Worm (Caenorhabditis elegans) whole organism, mixed stage, embryonic: Measurements from ENCODE around the gene npax-4.

Source experiments
- ceh-43 ChIP-seq: fragments of 200-800 bp; sonication (Bioruptor generic); optimal IDR thresholded peaks from 2 replicates; lab custom pipeline; 2018; ENCODE audit warnings: mild to moderate bottlenecking, missing genetic modification characterization, moderate library complexity, missing compliant biosample characterization
- ceh-83 ChIP-seq: fragments of 200-800 bp; sonication (Bioruptor generic); optimal IDR thresholded peaks from 2 replicates; lab custom pipeline; 2018; ENCODE audit warnings: mild to moderate bottlenecking, missing genetic modification characterization, missing compliant biosample characterization
- cnd-1 ChIP-seq: fragments of 200-800 bp; sonication (Bioruptor generic); optimal IDR thresholded peaks from 2 replicates; lab custom pipeline; 2018; ENCODE audit warnings: mild to moderate bottlenecking, missing genetic modification characterization, missing compliant biosample characterization
- elt-3 ChIP-seq: fragments of 150-350 bp; optimal IDR thresholded peaks from 2 replicates; lab custom pipeline; 2014; ENCODE audit warnings: missing biosample characterization, missing genetic modification characterization
- lin-13 ChIP-seq: fragments of 150-350 bp; optimal IDR thresholded peaks from 2 replicates; lab custom pipeline; 2014; ENCODE audit warnings: missing biosample characterization, missing genetic modification characterization
- lsy-2 ChIP-seq: fragments of 150-350 bp; optimal IDR thresholded peaks from 2 replicates; lab custom pipeline; 2014; ENCODE audit warnings: missing biosample characterization, missing genetic modification characterization
- nhr-237 ChIP-seq: fragments of 150-350 bp; optimal IDR thresholded peaks from 2 replicates; lab custom pipeline; 2014; ENCODE audit warnings: missing biosample characterization, missing genetic modification characterization
- nhr-28 ChIP-seq: fragments of 150-350 bp; optimal IDR thresholded peaks from 2 replicates; lab custom pipeline; 2014; ENCODE audit warnings: missing biosample characterization, missing genetic modification characterization
- pha-4 ChIP-seq: fragments of 150-350 bp; optimal IDR thresholded peaks from 2 replicates; lab custom pipeline; 2018; ENCODE audit warnings: missing biosample characterization, missing genetic modification reagents, missing genetic modification characterization
- sem-2 ChIP-seq: fragments of 200-800 bp; sonication (Bioruptor generic); optimal IDR thresholded peaks from 2 replicates; lab custom pipeline; 2018; ENCODE audit warnings: mild to moderate bottlenecking, missing genetic modification characterization, missing compliant biosample characterization
- sptf-1 ChIP-seq: sonication (generic microtip); optimal IDR thresholded peaks from 2 replicates; lab custom pipeline; 2017; ENCODE audit warnings: mild to moderate bottlenecking, missing genetic modification characterization, moderate library complexity, missing compliant biosample characterization
- unc-62 ChIP-seq: fragments of 150-350 bp; optimal IDR thresholded peaks from 2 replicates; lab custom pipeline; 2014; ENCODE audit warnings: missing biosample characterization, missing genetic modification reagents, missing genetic modification characterization
- zip-8 ChIP-seq: fragments of 150-350 bp; optimal IDR thresholded peaks from 2 replicates; lab custom pipeline; 2014; ENCODE audit warnings: missing biosample characterization, missing genetic modification characterization

DNA sequence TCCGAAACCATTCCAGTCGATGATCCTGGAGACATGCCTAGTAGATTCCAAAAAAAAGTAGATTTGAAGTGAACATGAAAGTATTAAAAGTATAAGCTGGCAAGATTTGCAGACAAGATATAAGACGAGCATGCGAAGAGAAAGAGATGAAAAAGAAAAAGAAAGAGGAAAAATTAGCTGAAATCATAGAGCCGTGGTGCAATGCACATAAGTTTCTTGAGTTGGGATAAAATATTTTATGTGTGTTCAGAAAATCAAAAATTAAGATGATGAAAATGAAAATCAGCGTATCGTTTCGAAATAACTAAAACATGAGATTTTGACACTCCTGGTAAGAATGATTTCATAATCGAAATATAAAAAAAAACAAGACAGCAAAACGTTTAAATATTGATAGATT lies 35.3 kb downstream of the npax-4 start, which contains the start of gene T11B7.2:
- TF ChIP-seq lsy-2 (tag; lab: Kevin White, UChicago): no peak
- TF ChIP-seq unc-62: no peak
- no peak for TF ChIP-seq nhr-237
- no peak for TF ChIP-seq zip-8 (tag; lab: Kevin White, UChicago)
- TF ChIP-seq lin-13 (tag; lab: Kevin White, UChicago): no peak
- no peak for TF ChIP-seq elt-3 (tag; lab: Kevin White, UChicago)
- TF ChIP-seq nhr-28 (tag; lab: Kevin White, UChicago): no peak
- TF ChIP-seq sem-2 (GFP tag; lab: Kevin White, UChicago): no peak
- no peak for TF ChIP-seq cnd-1
- TF ChIP-seq ceh-43 (GFP tag; lab: Kevin White, UChicago): no peak
- TF ChIP-seq sptf-1: no peak
- no peak for TF ChIP-seq ceh-83 (GFP tag; lab: Kevin White, UChicago)
- no peak for TF ChIP-seq pha-4 (tag; lab: Kevin White, UChicago)
